Worm (Caenorhabditis elegans) whole organism, L2 larva: ENCODE measurements around the gene H14A12.3.

Experiments
- C34F6.9 ChIP-seq: fragments of 150-350 bp; optimal IDR thresholded peaks from 2 replicates; lab custom pipeline; 2014; ENCODE audit warnings: missing biosample characterization, missing genetic modification characterization
- F13H6.1 ChIP-seq: sonication (generic microtip); optimal IDR thresholded peaks from 2 replicates; lab custom pipeline; 2016; ENCODE audit warnings: missing genetic modification characterization, missing compliant biosample characterization
- Y55F3AM.14 ChIP-seq: fragments of 200-800 bp; sonication (Bioruptor generic); optimal IDR thresholded peaks from 2 replicates; lab custom pipeline; 2018; ENCODE audit warnings: mild to moderate bottlenecking, missing genetic modification characterization, missing compliant biosample characterization
- alr-1 ChIP-seq: fragments of 150-350 bp; optimal IDR thresholded peaks from 2 replicates; lab custom pipeline; 2014; ENCODE audit warnings: missing biosample characterization, missing genetic modification characterization
- ama-1 ChIP-seq: fragments of 150-350 bp; optimal IDR thresholded peaks from 2 replicates; lab custom pipeline; 2018; ENCODE audit warnings: inconsistent platforms
- blmp-1 ChIP-seq: sonication (generic microtip); optimal IDR thresholded peaks from 2 replicates; lab custom pipeline; 2017; ENCODE audit warnings: missing genetic modification characterization, mild to moderate bottlenecking, missing compliant biosample characterization, antibody characterized with exemption, moderate library complexity; ENCODE audit not compliant: insufficient read depth
- ceh-16 ChIP-seq: fragments of 150-350 bp; optimal IDR thresholded peaks from 2 replicates; lab custom pipeline; 2014; ENCODE audit warnings: missing biosample characterization, missing genetic modification characterization
- ceh-82 ChIP-seq: fragments of 150-350 bp; optimal IDR thresholded peaks from 2 replicates; lab custom pipeline; 2014; ENCODE audit warnings: missing biosample characterization, missing genetic modification characterization
- crh-2 ChIP-seq: sonication (generic microtip); optimal IDR thresholded peaks from 2 replicates; lab custom pipeline; 2017; ENCODE audit warnings: missing biosample characterization, missing genetic modification characterization
- dmd-4 ChIP-seq: sonication (generic microtip); optimal IDR thresholded peaks from 2 replicates; lab custom pipeline; 2017; ENCODE audit warnings: missing biosample characterization, missing genetic modification characterization
- egl-27 ChIP-seq: sonication (generic microtip); optimal IDR thresholded peaks from 3 replicates; lab custom pipeline; 2017; ENCODE audit warnings: missing biosample characterization, missing genetic modification reagents, missing genetic modification characterization
- elt-1 ChIP-seq: fragments of 150-350 bp; optimal IDR thresholded peaks from 2 replicates; lab custom pipeline; 2014; ENCODE audit warnings: missing biosample characterization, missing genetic modification characterization
- fos-1 ChIP-seq: fragments of 150-350 bp; optimal IDR thresholded peaks from 2 replicates; lab custom pipeline; 2014; ENCODE audit warnings: missing biosample characterization, missing genetic modification characterization
- gmeb-1 ChIP-seq: fragments of 150-350 bp; optimal IDR thresholded peaks from 2 replicates; lab custom pipeline; 2014; ENCODE audit warnings: missing biosample characterization, missing genetic modification characterization
- lin-13 ChIP-seq: fragments of 150-350 bp; optimal IDR thresholded peaks from 2 replicates; lab custom pipeline; 2014; ENCODE audit warnings: missing biosample characterization, missing genetic modification reagents, missing genetic modification characterization
- lin-39 ChIP-seq: fragments of 150-350 bp; optimal IDR thresholded peaks from 2 replicates; lab custom pipeline; 2014; ENCODE audit warnings: missing biosample characterization, missing genetic modification reagents, missing genetic modification characterization
- lsy-2 ChIP-seq, 2 experiments: fragments of 150-350 bp in 1 of 2; sonication (generic microtip) in 1 of 2; optimal IDR thresholded peaks; 2 replicates each; lab custom pipeline; 2014 to 2017; ENCODE audit warnings: missing biosample characterization in 2 of 2, missing genetic modification characterization in 2 of 2
- mab-5 ChIP-seq: fragments of 150-350 bp; optimal IDR thresholded peaks from 2 replicates; lab custom pipeline; 2014; ENCODE audit warnings: missing biosample characterization, missing genetic modification characterization
- mdl-1 ChIP-seq, 2 experiments: fragments of 150-350 bp in 1 of 2; sonication (generic microtip) in 1 of 2; optimal IDR thresholded peaks; 2 replicates each; lab custom pipeline; 2017; ENCODE audit warnings: missing biosample characterization in 2 of 2, missing genetic modification characterization in 2 of 2
- nhr-10 ChIP-seq: sonication (generic microtip); optimal IDR thresholded peaks from 2 replicates; lab custom pipeline; 2017; ENCODE audit warnings: missing biosample characterization, missing genetic modification characterization
- nhr-11 ChIP-seq: fragments of 150-350 bp; optimal IDR thresholded peaks from 2 replicates; lab custom pipeline; 2014; ENCODE audit warnings: missing biosample characterization, missing genetic modification characterization
- nhr-129 ChIP-seq: fragments of 150-350 bp; optimal IDR thresholded peaks from 2 replicates; lab custom pipeline; 2014; ENCODE audit warnings: missing biosample characterization, missing genetic modification characterization
- nhr-21 ChIP-seq: fragments of 150-350 bp; optimal IDR thresholded peaks from 2 replicates; lab custom pipeline; 2014; ENCODE audit warnings: missing biosample characterization, missing genetic modification characterization
- nhr-6 ChIP-seq: fragments of 150-350 bp; optimal IDR thresholded peaks from 2 replicates; lab custom pipeline; 2014; ENCODE audit warnings: missing biosample characterization, missing genetic modification characterization
- peb-1 ChIP-seq: fragments of 150-350 bp; optimal IDR thresholded peaks from 2 replicates; lab custom pipeline; 2014; ENCODE audit warnings: missing biosample characterization, missing genetic modification characterization
- sem-4 ChIP-seq: fragments of 150-350 bp; optimal IDR thresholded peaks from 2 replicates; lab custom pipeline; 2014; ENCODE audit warnings: missing biosample characterization, missing genetic modification reagents, missing genetic modification characterization
- skn-1 ChIP-seq: sonication (generic microtip); optimal IDR thresholded peaks from 2 replicates; lab custom pipeline; 2017; ENCODE audit warnings: missing biosample characterization, missing genetic modification characterization
- sma-3 ChIP-seq: sonication (generic microtip); optimal IDR thresholded peaks from 2 replicates; lab custom pipeline; 2016; ENCODE audit warnings: missing genetic modification reagents, missing genetic modification characterization, missing compliant biosample characterization
- unc-55 ChIP-seq: fragments of 150-350 bp; sonication (generic microtip); optimal IDR thresholded peaks from 3 replicates; lab custom pipeline; 2014; ENCODE audit warnings: missing biosample characterization, missing genetic modification reagents, missing genetic modification characterization
- zag-1 ChIP-seq: fragments of 150-350 bp; optimal IDR thresholded peaks from 2 replicates; lab custom pipeline; 2014; ENCODE audit warnings: missing biosample characterization, missing genetic modification characterization
- ztf-1 ChIP-seq: fragments of 200-800 bp; sonication (Bioruptor generic); conservative IDR thresholded peaks from 2 replicates; pipeline ENCODE4 v1.3.6; 2022; ENCODE audit warnings: missing genetic modification characterization, missing compliant biosample characterization
- ztf-11 ChIP-seq: sonication (generic microtip); optimal IDR thresholded peaks from 2 replicates; lab custom pipeline; 2017; ENCODE audit warnings: missing biosample characterization, missing genetic modification characterization

The H14A12.3 gene

ce11 chrIII:7463438-7464008, at the start of gene H14A12.3:
Gene H14A12.3, plus strand, starts transcription at chrIII:7463797.
- TF ChIP-seq unc-55 (peak; percentile 19), lsy-2 (tag; optimal IDR thresholded peaks at IDR 0.05; lab: Kevin White, UChicago) (peak in 1 of 2 experiments; percentile 41), C34F6.9 (tag; lab: Kevin White, UChicago) (peak; percentile 54), F13H6.1 (tag; lab: Kevin White, UChicago) (no peak)

ce11 chrIII:7453653-7454124, 9.9 kb upstream of the H14A12.3 start, which contains the start of gene alh-12:
Gene alh-12, plus strand, starts transcription at chrIII:7454074.
- TF ChIP-seq ztf-11 (no peak), sem-4 (no peak), peb-1 (tag; lab: Kevin White, UChicago) (no peak), ztf-1 (GFP tag; lab: Robert Waterston, UW) (no peak), lsy-2 (tag; optimal IDR thresholded peaks at IDR 0.05; lab: Kevin White, UChicago) (peak in 1 of 2 experiments; percentile 2), nhr-10 (tag; lab: Kevin White, UChicago) (no peak), ceh-82 (tag; lab: Kevin White, UChicago) (no peak), gmeb-1 (tag; lab: Kevin White, UChicago) (peak; percentile 20), mab-5 (no peak), mdl-1 (tag; optimal IDR thresholded peaks at IDR 0.05; lab: Kevin White, UChicago) (no peak), F13H6.1 (tag; lab: Kevin White, UChicago) (no peak), ceh-16 (tag; lab: Kevin White, UChicago) (no peak), fos-1 (peak; percentile 82), elt-1 (tag; lab: Kevin White, UChicago) (no peak), nhr-11 (tag; lab: Kevin White, UChicago) (no peak), Y55F3AM.14 (GFP tag; lab: Kevin White, UChicago) (no peak), nhr-21 (tag; lab: Kevin White, UChicago) (no peak), skn-1 (tag; lab: Kevin White, UChicago) (no peak), lin-13 (GFP tag; lab: Kevin White, UChicago) (no peak), nhr-129 (tag; lab: Kevin White, UChicago) (peak; percentile 17), sma-3 (GFP tag; lab: Kevin White, UChicago) (no peak), crh-2 (tag; lab: Kevin White, UChicago) (peak; percentile 31), ama-1 (lab: Kevin White, UChicago) (no peak)

ce11 chrIII:7456640-7457039, 7.0 kb upstream of the H14A12.3 start, which contains the start of gene Y69F12A.1:
Gene Y69F12A.1, plus strand, starts transcription at chrIII:7456940.
- TF ChIP-seq egl-27 (no peak), mdl-1 (tag; optimal IDR thresholded peaks at IDR 0.05; lab: Kevin White, UChicago) (no peak), nhr-6 (tag; lab: Kevin White, UChicago) (no peak), zag-1 (tag; lab: Kevin White, UChicago) (no peak)

ce11 chrIII:7458846-7459365, 4.7 kb upstream of the H14A12.3 start, which contains the start of the genes fipr-19 and fipr-18:
Gene fipr-19, minus strand, starts transcription at chrIII:7458946.
Gene fipr-18, plus strand, starts transcription at chrIII:7459315.
- TF ChIP-seq peb-1 (tag; lab: Kevin White, UChicago) (no peak), nhr-11 (tag; lab: Kevin White, UChicago) (no peak)

- no peak for TF ChIP-seq dmd-4
- TF ChIP-seq lin-39 = no peak
Observed at ce11 chrIII:7460018-7460417, 3.6 kb upstream of the H14A12.3 start, which contains the start of gene mls-1. Gene mls-1, plus strand, starts transcription at chrIII:7460341.

- TF ChIP-seq alr-1 (tag; lab: Kevin White, UChicago) = no peak
- no peak for TF ChIP-seq blmp-1
- TF ChIP-seq crh-2 (tag; lab: Kevin White, UChicago) = no peak
- no peak for TF ChIP-seq lin-39
- no peak for TF ChIP-seq nhr-129 (tag; lab: Kevin White, UChicago)
- no peak for TF ChIP-seq peb-1 (tag; lab: Kevin White, UChicago)
- TF ChIP-seq fos-1 = no peak
Observed at ce11 chrIII:7462295-7462694, 1.3 kb upstream of the H14A12.3 start, which contains the start of gene fipr-20. Gene fipr-20, minus strand, starts transcription at chrIII:7462395.
